Fruit fly (Drosophila melanogaster) whole organism, embryonic: Measurements from ENCODE around the gene Arl6IP1.

Experiments used
- CG10209 ChIP-seq: fragments of 200-800 bp; sonication (Bioruptor generic); optimal IDR thresholded peaks from 3 replicates; lab custom pipeline; 2017; ENCODE audit warnings: missing biosample characterization, mild to moderate bottlenecking, missing genetic modification characterization, missing genetic modification reagents
- CG10565 ChIP-seq: fragments of 200-800 bp; sonication (Bioruptor generic); optimal IDR thresholded peaks from 3 replicates; lab custom pipeline; 2016; ENCODE audit warnings: missing biosample characterization, mild to moderate bottlenecking, missing genetic modification characterization
- CG11723 ChIP-seq: fragments of 200-800 bp; sonication (Bioruptor generic); optimal IDR thresholded peaks from 2 replicates; lab custom pipeline; 2017; ENCODE audit warnings: missing biosample characterization, mild to moderate bottlenecking, missing genetic modification characterization
- CG12104 ChIP-seq: fragments of 200-800 bp; sonication (Bioruptor generic); optimal IDR thresholded peaks from 3 replicates; lab custom pipeline; 2016; ENCODE audit warnings: missing biosample characterization, missing genetic modification characterization
- CG13287 ChIP-seq: fragments of 200-800 bp; sonication (Bioruptor generic); IDR thresholded peaks from 2 replicates; pipeline ENCODE4 v1.3.6; 2022; ENCODE audit warnings: missing biosample characterization, missing genetic modification characterization; ENCODE audit not compliant: partially characterized antibody
- CG13624 ChIP-seq: fragments of 200-800 bp; sonication (Bioruptor generic); optimal IDR thresholded peaks from 2 replicates; lab custom pipeline; 2016; ENCODE audit warnings: missing biosample characterization, missing genetic modification characterization
- CG14441 ChIP-seq: fragments of 200-800 bp; sonication (Bioruptor generic); IDR thresholded peaks from 2 replicates; pipeline ENCODE4 v1.3.6; 2022; ENCODE audit warnings: missing biosample characterization, missing genetic modification characterization
- CG14860 ChIP-seq: fragments of 200-800 bp; sonication (Bioruptor generic); IDR thresholded peaks from 3 replicates; pipeline ENCODE4 v1.3.6; 2022; ENCODE audit warnings: missing biosample characterization, missing genetic modification characterization; ENCODE audit not compliant: partially characterized antibody
- CG16779 ChIP-seq: fragments of 200-800 bp; sonication (Bioruptor generic); IDR thresholded peaks from 2 replicates; pipeline ENCODE4 v1.3.6; 2022; ENCODE audit warnings: missing biosample characterization, missing genetic modification characterization
- CG16815 ChIP-seq: fragments of 200-800 bp; sonication (Bioruptor generic); optimal IDR thresholded peaks from 3 replicates; lab custom pipeline; 2017; ENCODE audit warnings: missing biosample characterization, mild to moderate bottlenecking, missing genetic modification characterization
- CG17802 ChIP-seq: fragments of 200-800 bp; sonication (Bioruptor generic); optimal IDR thresholded peaks from 2 replicates; lab custom pipeline; 2018; ENCODE audit warnings: missing biosample characterization, mild to moderate bottlenecking, missing genetic modification characterization, moderate library complexity
- CG2199 ChIP-seq: fragments of 200-800 bp; sonication (Bioruptor generic); IDR thresholded peaks from 3 replicates; pipeline ENCODE4 v1.3.6; 2022; ENCODE audit warnings: missing biosample characterization, missing genetic modification characterization
- CG2678 ChIP-seq: fragments of 200-800 bp; sonication (Bioruptor generic); optimal IDR thresholded peaks from 3 replicates; lab custom pipeline; 2019; ENCODE audit warnings: missing biosample characterization, mild to moderate bottlenecking, missing genetic modification characterization, moderate library complexity
- CG4328 ChIP-seq: fragments of 200-800 bp; sonication (Bioruptor generic); optimal IDR thresholded peaks from 3 replicates; lab custom pipeline; 2017; ENCODE audit warnings: missing biosample characterization, missing genetic modification reagents, missing genetic modification characterization
- CG7271 ChIP-seq: fragments of 200-800 bp; sonication (Bioruptor generic); optimal IDR thresholded peaks from 2 replicates; lab custom pipeline; 2018; ENCODE audit warnings: missing biosample characterization, mild to moderate bottlenecking, missing genetic modification characterization, moderate library complexity
- CG9437 ChIP-seq: fragments of 200-800 bp; sonication (Bioruptor generic); optimal IDR thresholded peaks from 2 replicates; lab custom pipeline; 2018; ENCODE audit warnings: missing biosample characterization, mild to moderate bottlenecking, missing genetic modification characterization
- Chrac-16 ChIP-seq: fragments of 200-800 bp; sonication (Bioruptor generic); optimal IDR thresholded peaks from 3 replicates; lab custom pipeline; 2016; ENCODE audit warnings: missing biosample characterization, missing genetic modification characterization
- Dip2 ChIP-seq: fragments of 200-800 bp; sonication (Bioruptor generic); IDR thresholded peaks from 2 replicates; pipeline ENCODE4 v1.3.6; 2022; ENCODE audit warnings: missing biosample characterization, missing genetic modification characterization
- Hr51 ChIP-seq, 2 experiments: fragments of 200-800 bp; sonication (Bioruptor generic); optimal IDR thresholded peaks; 2 replicates in 1 of 2; 3 replicates in 1 of 2; lab custom pipeline; 2016 to 2018; ENCODE audit warnings: missing biosample characterization in 2 of 2, missing genetic modification characterization in 2 of 2, mild to moderate bottlenecking in 1 of 2, moderate library complexity in 1 of 2
- Jarid2 ChIP-seq: fragments of 200-800 bp; sonication (Bioruptor generic); optimal IDR thresholded peaks from 3 replicates; lab custom pipeline; 2017; ENCODE audit warnings: mild to moderate bottlenecking, missing biosample characterization, missing genetic modification reagents, missing genetic modification characterization
- MTF-1 ChIP-seq: fragments of 200-800 bp; sonication (Bioruptor generic); optimal IDR thresholded peaks from 2 replicates; lab custom pipeline; 2018; ENCODE audit warnings: missing biosample characterization, mild to moderate bottlenecking, missing genetic modification characterization, borderline replicate concordance
- Mad ChIP-seq: fragments of 200-800 bp; sonication (Bioruptor generic); optimal IDR thresholded peaks from 2 replicates; lab custom pipeline; 2016; ENCODE audit warnings: missing biosample characterization, missing genetic modification characterization
- Max ChIP-seq: fragments of 200-800 bp; sonication (Bioruptor generic); optimal IDR thresholded peaks from 2 replicates; lab custom pipeline; 2016; ENCODE audit warnings: missing biosample characterization, mild to moderate bottlenecking, missing genetic modification characterization
- NFAT ChIP-seq: fragments of 200-800 bp; sonication (Bioruptor generic); IDR thresholded peaks from 2 replicates; pipeline ENCODE4 v1.3.6; 2022; ENCODE audit warnings: missing biosample characterization, missing genetic modification characterization
- Oaz ChIP-seq: fragments of 200-800 bp; sonication (Bioruptor generic); IDR thresholded peaks from 2 replicates; pipeline ENCODE4 v1.3.6; 2022; ENCODE audit warnings: missing biosample characterization, missing genetic modification characterization
- Oli ChIP-seq: fragments of 200-800 bp; sonication (Bioruptor generic); optimal IDR thresholded peaks from 2 replicates; lab custom pipeline; 2018; ENCODE audit warnings: missing biosample characterization, mild to moderate bottlenecking, missing genetic modification characterization, moderate library complexity
- Sry-δ ChIP-seq: fragments of 200-800 bp; sonication (Bioruptor generic); optimal IDR thresholded peaks from 2 replicates; lab custom pipeline; 2016; ENCODE audit warnings: missing biosample characterization, missing genetic modification characterization
- Ssrp ChIP-seq: fragments of 200-800 bp; sonication (Bioruptor generic); optimal IDR thresholded peaks from 2 replicates; lab custom pipeline; 2018; ENCODE audit warnings: missing biosample characterization, mild to moderate bottlenecking, missing genetic modification characterization, moderate library complexity
- Taf1 ChIP-seq: fragments of 200-800 bp; sonication (Bioruptor generic); IDR thresholded peaks from 2 replicates; pipeline ENCODE4 v1.3.6; 2022; ENCODE audit warnings: missing biosample characterization, missing genetic modification characterization
- Xrp1 ChIP-seq: fragments of 200-800 bp; sonication (Bioruptor generic); IDR thresholded peaks from 2 replicates; pipeline ENCODE4 v1.3.6; 2022; ENCODE audit warnings: missing biosample characterization, missing genetic modification characterization
- YL-1 ChIP-seq: fragments of 200-800 bp; sonication (Bioruptor generic); optimal IDR thresholded peaks from 3 replicates; lab custom pipeline; 2017; ENCODE audit warnings: missing biosample characterization, mild to moderate bottlenecking, missing genetic modification characterization
- abd-A ChIP-seq: fragments of 200-800 bp; sonication (Bioruptor generic); optimal IDR thresholded peaks from 3 replicates; lab custom pipeline; 2019; ENCODE audit warnings: missing biosample characterization, mild to moderate bottlenecking, missing genetic modification characterization, moderate library complexity
- ato ChIP-seq: fragments of 200-800 bp; sonication (Bioruptor generic); IDR thresholded peaks from 2 replicates; pipeline ENCODE4 v1.3.6; 2022; ENCODE audit warnings: missing biosample characterization, missing genetic modification characterization; ENCODE audit not compliant: partially characterized antibody
- br ChIP-seq: fragments of >200 bp; optimal IDR thresholded peaks from 2 replicates; lab custom pipeline; 2017
- btn ChIP-seq: fragments of 200-800 bp; sonication (Bioruptor generic); optimal IDR thresholded peaks from 2 replicates; lab custom pipeline; 2016; ENCODE audit warnings: missing biosample characterization, missing genetic modification characterization
- emc ChIP-seq: fragments of 200-800 bp; sonication (Bioruptor generic); optimal IDR thresholded peaks from 2 replicates; lab custom pipeline; 2016; ENCODE audit warnings: missing biosample characterization, missing genetic modification characterization
- esg ChIP-seq: fragments of 200-800 bp; sonication (Bioruptor generic); conservative IDR thresholded peaks from 2 replicates; pipeline ENCODE4 v1.3.6; 2022; ENCODE audit warnings: missing biosample characterization, missing genetic modification characterization
- ewg ChIP-seq: fragments of 200-800 bp; sonication (Bioruptor generic); optimal IDR thresholded peaks from 3 replicates; lab custom pipeline; 2017; ENCODE audit warnings: mild to moderate bottlenecking, missing biosample characterization, missing genetic modification reagents, missing genetic modification characterization
- hb ChIP-seq: fragments of 200-800 bp; sonication (Bioruptor generic); IDR thresholded peaks from 3 replicates; pipeline ENCODE4 v1.3.6; 2022; ENCODE audit warnings: missing biosample characterization, missing genetic modification characterization; ENCODE audit not compliant: partially characterized antibody
- lola ChIP-seq, 3 experiments: fragments of >200 bp in 2 of 3; fragments of 200-800 bp in 1 of 3; sonication (Bioruptor generic) in 1 of 3; optimal IDR thresholded peaks; 2 replicates each; lab custom pipeline; 2017 to 2019; ENCODE audit warnings: missing biosample characterization in 3 of 3, missing genetic modification characterization in 3 of 3, mild to moderate bottlenecking in 1 of 3, moderate library complexity in 1 of 3
- nmo ChIP-seq: fragments of 200-800 bp; sonication (Bioruptor generic); optimal IDR thresholded peaks from 2 replicates; lab custom pipeline; 2018; ENCODE audit warnings: missing biosample characterization, mild to moderate bottlenecking, missing genetic modification characterization, moderate library complexity
- pum ChIP-seq: fragments of 200-800 bp; sonication (Bioruptor generic); optimal IDR thresholded peaks from 2 replicates; lab custom pipeline; 2016; ENCODE audit warnings: missing biosample characterization, missing genetic modification characterization
- sisA ChIP-seq: fragments of 200-800 bp; sonication (Bioruptor generic); IDR thresholded peaks from 2 replicates; pipeline ENCODE4 v1.3.6; 2022; ENCODE audit warnings: missing biosample characterization, missing genetic modification characterization
- stwl ChIP-seq: fragments of 200-800 bp; sonication (Bioruptor generic); optimal IDR thresholded peaks from 3 replicates; lab custom pipeline; 2018; ENCODE audit warnings: missing biosample characterization, mild to moderate bottlenecking, missing genetic modification characterization, moderate library complexity
- tap ChIP-seq: fragments of 200-800 bp; optimal IDR thresholded peaks from 3 replicates; lab custom pipeline; 2019; ENCODE audit warnings: missing biosample characterization, mild to moderate bottlenecking, missing genetic modification characterization, moderate library complexity
- tna ChIP-seq: fragments of 200-800 bp; sonication (Bioruptor generic); IDR thresholded peaks from 2 replicates; pipeline ENCODE4 v1.3.6; 2022; ENCODE audit warnings: missing biosample characterization, missing genetic modification characterization; ENCODE audit not compliant: partially characterized antibody
- usp ChIP-seq: fragments of >200 bp; optimal IDR thresholded peaks from 2 replicates; lab custom pipeline; 2017; ENCODE audit warnings: missing biosample characterization, missing genetic modification characterization
- zen ChIP-seq: fragments of 200-800 bp; sonication (Bioruptor generic); optimal IDR thresholded peaks from 3 replicates; lab custom pipeline; 2018; ENCODE audit warnings: missing biosample characterization, mild to moderate bottlenecking, missing genetic modification characterization, moderate library complexity

Gene Arl6IP1

DNA sequence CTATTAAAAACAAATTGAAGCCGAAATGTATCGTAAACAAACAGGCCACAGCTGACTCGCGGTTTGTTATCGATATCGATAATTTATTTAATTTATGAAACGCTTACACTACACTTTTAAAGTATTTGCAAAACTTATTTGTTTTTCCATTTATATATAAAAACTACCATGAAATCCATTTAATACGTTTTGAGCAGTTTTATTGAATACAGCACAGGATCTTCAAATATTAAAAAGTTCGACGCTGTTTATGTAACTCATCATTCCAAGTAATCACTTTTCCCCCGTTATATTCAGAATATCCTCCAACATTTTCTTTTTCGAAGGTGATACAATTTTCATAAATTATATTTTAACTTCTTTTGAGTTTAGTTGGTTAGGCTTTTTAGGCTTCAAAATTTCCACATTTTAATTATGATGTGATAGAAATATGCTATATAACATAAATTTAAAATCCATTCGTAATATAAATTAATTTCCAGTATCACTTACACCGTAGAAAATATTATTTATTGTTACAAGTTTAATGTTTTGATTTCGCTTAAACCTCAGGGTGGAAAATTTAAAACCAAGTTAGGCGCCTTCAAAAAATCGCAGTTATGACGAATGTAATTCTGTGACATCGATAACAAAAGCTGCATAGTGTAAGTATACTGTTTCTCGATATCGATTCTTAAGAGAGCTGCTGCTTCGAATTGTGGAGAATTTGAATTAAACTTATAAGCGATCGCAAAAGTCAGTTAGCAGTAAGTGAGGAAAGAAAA is 3.7 kb downstream of the Arl6IP1 start, which contains the start of the genes CG10324 and CCT3 (continued):
- peak; percentile 60 for TF ChIP-seq Mad (GFP tag; lab: Kevin White, UChicago)
- peak; percentile 60 for TF ChIP-seq NFAT
- peak; percentile 13 for TF ChIP-seq MTF-1 (GFP tag; lab: Kevin White, UChicago)
- TF ChIP-seq Hr51 (GFP tag; optimal IDR thresholded peaks at IDR 0.05; lab: Kevin White, UChicago): no peak
- no peak for TF ChIP-seq abd-A (tag; lab: Kevin White, UChicago)
- peak; percentile 83 for TF ChIP-seq nmo (GFP tag; lab: Kevin White, UChicago)
- peak; percentile 71 for TF ChIP-seq CG10209 (GFP tag; lab: Kevin White, UChicago)
- TF ChIP-seq YL-1 (GFP tag; lab: Kevin White, UChicago): no peak
- TF ChIP-seq CG16779 (GFP tag; lab: Robert Waterston, UW): no peak
- TF ChIP-seq CG16815 (GFP tag; lab: Kevin White, UChicago): peak; percentile 52
- no peak for TF ChIP-seq usp (GFP tag; lab: Kevin White, UChicago)
- TF ChIP-seq CG2199: no peak
- TF ChIP-seq ewg (GFP tag; lab: Kevin White, UChicago): no peak
- peak; percentile 68 for TF ChIP-seq CG14860
- TF ChIP-seq CG11723 (GFP tag; lab: Kevin White, UChicago): no peak
- TF ChIP-seq esg (GFP tag; lab: Robert Waterston, UW): peak; percentile 57
- peak in 2 of 3 experiments; percentile 74 to 89 for TF ChIP-seq lola (GFP tag; optimal IDR thresholded peaks at IDR 0.05; lab: Kevin White, UChicago)
- TF ChIP-seq Sry-δ (GFP tag; lab: Kevin White, UChicago): peak; percentile 71
- TF ChIP-seq CG17802 (tag; lab: Kevin White, UChicago): peak; percentile 56
- TF ChIP-seq emc (GFP tag; lab: Kevin White, UChicago): no peak
- no peak for TF ChIP-seq Oaz (GFP tag; lab: Robert Waterston, UW)
- TF ChIP-seq br (lab: Kevin White, UChicago): no peak
- no peak for TF ChIP-seq CG10565
- no peak for TF ChIP-seq tap (tag; lab: Kevin White, UChicago)
- TF ChIP-seq tna (GFP tag; lab: Robert Waterston, UW): peak; percentile 56
- peak; percentile 19 for TF ChIP-seq CG13624 (GFP tag; lab: Kevin White, UChicago)
- TF ChIP-seq Xrp1 (GFP tag; lab: Robert Waterston, UW): peak; percentile 74
- TF ChIP-seq Dip2 (GFP tag; lab: Robert Waterston, UW): no peak
- TF ChIP-seq stwl: peak; percentile 34
- peak; percentile 52 for TF ChIP-seq Chrac-16
- TF ChIP-seq Jarid2 (GFP tag; lab: Kevin White, UChicago): no peak
- peak; percentile 67 for TF ChIP-seq CG13287 (GFP tag; lab: Robert Waterston, UW)
- peak; percentile 38; the same call in 1 of the 3 replicates for TF ChIP-seq hb (GFP tag; lab: Robert Waterston, UW)
- peak; percentile 12 for TF ChIP-seq CG2678
- TF ChIP-seq CG7271 (tag; lab: Kevin White, UChicago): no peak
- TF ChIP-seq Oli: peak; percentile 4
- peak; percentile 66 for TF ChIP-seq CG12104
- peak; percentile 61 for TF ChIP-seq CG4328 (GFP tag; lab: Kevin White, UChicago)
- no peak for TF ChIP-seq btn (GFP tag; lab: Kevin White, UChicago)
- peak; percentile 73 for TF ChIP-seq Ssrp (tag; lab: Kevin White, UChicago)
- peak; percentile 53 for TF ChIP-seq Max
- peak; percentile 41 for TF ChIP-seq zen (tag; lab: Kevin White, UChicago)
- no peak for TF ChIP-seq Taf1 (GFP tag; lab: Robert Waterston, UW)
- peak; percentile 36 for TF ChIP-seq pum (GFP tag; lab: Kevin White, UChicago)
- no peak for TF ChIP-seq ato (GFP tag; lab: Robert Waterston, UW)
- TF ChIP-seq CG14441 (GFP tag; lab: Robert Waterston, UW): peak; percentile 39; the same call in 1 of the 2 replicates
- peak; percentile 49 for TF ChIP-seq sisA
- TF ChIP-seq CG9437 (GFP tag; lab: Kevin White, UChicago): peak; percentile 47
